Fruit fly (Drosophila melanogaster) whole organism, embryonic: ENCODE results near the gene Ugt35D1.

Source experiments
- CG10147 ChIP-seq: fragments of 200-800 bp; sonication (Bioruptor generic); optimal IDR thresholded peaks from 2 replicates; lab custom pipeline; 2019; ENCODE audit warnings: missing biosample characterization, mild to moderate bottlenecking, missing genetic modification characterization, moderate library complexity
- CG10565 ChIP-seq: fragments of 200-800 bp; sonication (Bioruptor generic); optimal IDR thresholded peaks from 3 replicates; lab custom pipeline; 2016; ENCODE audit warnings: missing biosample characterization, mild to moderate bottlenecking, missing genetic modification characterization
- CG11085 ChIP-seq: fragments of 200-800 bp; sonication (Bioruptor generic); IDR thresholded peaks from 2 replicates; pipeline ENCODE4 v1.3.6; 2022; ENCODE audit warnings: missing biosample characterization, missing genetic modification characterization
- CG11456 ChIP-seq: fragments of 200-800 bp; sonication (Bioruptor generic); IDR thresholded peaks from 3 replicates; pipeline ENCODE4 v1.3.6; 2022; ENCODE audit warnings: missing biosample characterization, missing genetic modification characterization
- CG11504 ChIP-seq: fragments of 200-800 bp; sonication (Bioruptor generic); optimal IDR thresholded peaks from 3 replicates; lab custom pipeline; 2019; ENCODE audit warnings: missing biosample characterization, mild to moderate bottlenecking, missing genetic modification characterization, moderate library complexity
- CG12299 ChIP-seq: fragments of 200-800 bp; sonication (Bioruptor generic); optimal IDR thresholded peaks from 2 replicates; lab custom pipeline; 2018; ENCODE audit warnings: missing biosample characterization, mild to moderate bottlenecking, missing genetic modification characterization
- CG12769 ChIP-seq: fragments of 200-800 bp; sonication (Bioruptor generic); optimal IDR thresholded peaks from 2 replicates; lab custom pipeline; 2019; ENCODE audit warnings: missing biosample characterization, mild to moderate bottlenecking, missing genetic modification characterization, moderate library complexity
- CG13424 ChIP-seq: fragments of 200-800 bp; sonication (Bioruptor generic); optimal IDR thresholded peaks from 2 replicates; lab custom pipeline; 2019; ENCODE audit warnings: missing biosample characterization, mild to moderate bottlenecking, missing genetic modification characterization, moderate library complexity
- CG13775 ChIP-seq: fragments of 200-800 bp; sonication (Bioruptor generic); optimal IDR thresholded peaks from 3 replicates; lab custom pipeline; 2017; ENCODE audit warnings: missing biosample characterization, mild to moderate bottlenecking, missing genetic modification characterization
- CG15514 ChIP-seq: fragments of 200-800 bp; sonication (Bioruptor generic); optimal IDR thresholded peaks from 3 replicates; lab custom pipeline; 2017; ENCODE audit warnings: missing biosample characterization, missing genetic modification characterization, mild to moderate bottlenecking, moderate library complexity, missing genetic modification reagents
- CG2120 ChIP-seq: fragments of 200-800 bp; sonication (Bioruptor generic); optimal IDR thresholded peaks from 3 replicates; lab custom pipeline; 2016; ENCODE audit warnings: missing biosample characterization, missing genetic modification characterization
- CG2678 ChIP-seq: fragments of 200-800 bp; sonication (Bioruptor generic); optimal IDR thresholded peaks from 3 replicates; lab custom pipeline; 2019; ENCODE audit warnings: missing biosample characterization, mild to moderate bottlenecking, missing genetic modification characterization, moderate library complexity
- CG3407 ChIP-seq: fragments of 200-800 bp; sonication (Bioruptor generic); optimal IDR thresholded peaks from 2 replicates; lab custom pipeline; 2018; ENCODE audit warnings: missing biosample characterization, mild to moderate bottlenecking, missing genetic modification characterization
- CG34376 ChIP-seq: fragments of 200-800 bp; sonication (Bioruptor generic); optimal IDR thresholded peaks from 2 replicates; lab custom pipeline; 2018; ENCODE audit warnings: missing biosample characterization, mild to moderate bottlenecking, missing genetic modification characterization
- CG3838 ChIP-seq: fragments of 200-800 bp; sonication (Bioruptor generic); optimal IDR thresholded peaks from 3 replicates; lab custom pipeline; 2016; ENCODE audit warnings: missing biosample characterization, missing genetic modification characterization
- CG3847 ChIP-seq: fragments of 200-800 bp; sonication (Bioruptor generic); IDR thresholded peaks from 2 replicates; pipeline ENCODE4 v1.3.6; 2022; ENCODE audit warnings: missing biosample characterization, missing genetic modification characterization
- CG4404 ChIP-seq: fragments of 200-800 bp; sonication (Bioruptor generic); IDR thresholded peaks from 2 replicates; pipeline ENCODE4 v1.3.6; 2022; ENCODE audit warnings: missing biosample characterization, missing genetic modification characterization
- CG6654 ChIP-seq: fragments of 200-800 bp; sonication (Bioruptor generic); optimal IDR thresholded peaks from 2 replicates; lab custom pipeline; 2017; ENCODE audit warnings: missing biosample characterization, mild to moderate bottlenecking, missing genetic modification characterization
- CG6689 ChIP-seq: fragments of 200-800 bp; sonication (Bioruptor generic); IDR thresholded peaks from 2 replicates; pipeline ENCODE4 v1.3.6; 2022; ENCODE audit warnings: missing biosample characterization, missing genetic modification characterization
- CG6854 ChIP-seq: fragments of 200-800 bp; sonication (Bioruptor generic); optimal IDR thresholded peaks from 3 replicates; lab custom pipeline; 2017; ENCODE audit warnings: missing biosample characterization, mild to moderate bottlenecking, missing genetic modification characterization
- CG9727 ChIP-seq: fragments of 200-800 bp; sonication (Bioruptor generic); optimal IDR thresholded peaks from 3 replicates; lab custom pipeline; 2017; ENCODE audit warnings: missing biosample characterization, mild to moderate bottlenecking, missing genetic modification characterization
- CHES-1-like ChIP-seq: fragments of 200-800 bp; sonication (Bioruptor generic); optimal IDR thresholded peaks from 2 replicates; lab custom pipeline; 2016; ENCODE audit warnings: missing biosample characterization, missing genetic modification characterization
- CoRest ChIP-seq: fragments of 200-800 bp; sonication (Bioruptor generic); optimal IDR thresholded peaks from 3 replicates; lab custom pipeline; 2018; ENCODE audit warnings: missing biosample characterization, mild to moderate bottlenecking, missing genetic modification characterization, moderate library complexity
- Dad ChIP-seq: fragments of 200-800 bp; sonication (Bioruptor generic); optimal IDR thresholded peaks from 3 replicates; lab custom pipeline; 2016; ENCODE audit warnings: missing biosample characterization, missing genetic modification characterization
- Dbx ChIP-seq: fragments of 200-800 bp; sonication (Bioruptor generic); IDR thresholded peaks from 3 replicates; pipeline ENCODE4 v1.3.6; 2022; ENCODE audit warnings: missing biosample characterization, missing genetic modification characterization
- Dfd ChIP-seq, 2 experiments: fragments of >200 bp; optimal IDR thresholded peaks; 2 replicates each; lab custom pipeline; 2017; ENCODE audit warnings: missing biosample characterization in 2 of 2, missing genetic modification characterization in 2 of 2
- E2f1 ChIP-seq: fragments of 200-800 bp; sonication (Bioruptor generic); IDR thresholded peaks from 2 replicates; pipeline ENCODE4 v1.3.6; 2022; ENCODE audit warnings: missing biosample characterization, missing genetic modification characterization
- Hand ChIP-seq: fragments of 200-800 bp; sonication (Bioruptor generic); optimal IDR thresholded peaks from 2 replicates; lab custom pipeline; 2017; ENCODE audit warnings: mild to moderate bottlenecking, missing biosample characterization, missing genetic modification reagents, missing genetic modification characterization
- MBD-R2 ChIP-seq: fragments of 200-800 bp; sonication (Bioruptor generic); IDR thresholded peaks from 2 replicates; pipeline ENCODE4 v1.3.6; 2022; ENCODE audit warnings: missing biosample characterization, missing genetic modification characterization
- Med ChIP-seq: fragments of 200-800 bp; sonication (Bioruptor generic); peaks from one replicate; lab custom pipeline; 2016; ENCODE audit warnings: missing biosample characterization, missing genetic modification characterization, mild to moderate bottlenecking, inconsistent platforms, moderate library complexity
- Nf-YB ChIP-seq: fragments of 200-800 bp; sonication (Bioruptor generic); optimal IDR thresholded peaks from 3 replicates; lab custom pipeline; 2019; ENCODE audit warnings: missing biosample characterization, mild to moderate bottlenecking, missing genetic modification characterization, moderate library complexity
- PHDP ChIP-seq: fragments of 200-800 bp; sonication (Bioruptor generic); optimal IDR thresholded peaks from 3 replicates; lab custom pipeline; 2018; ENCODE audit warnings: missing biosample characterization, mild to moderate bottlenecking, missing genetic modification characterization, moderate library complexity
- Ptx1 ChIP-seq: fragments of 200-800 bp; sonication (Bioruptor generic); IDR thresholded peaks from 2 replicates; pipeline ENCODE4 v1.3.6; 2022; ENCODE audit warnings: missing biosample characterization, missing genetic modification characterization
- Xbp1 ChIP-seq: fragments of 200-800 bp; sonication (Bioruptor generic); optimal IDR thresholded peaks from 3 replicates; lab custom pipeline; 2016; ENCODE audit warnings: missing biosample characterization, mild to moderate bottlenecking, missing genetic modification characterization
- cwo ChIP-seq: fragments of 200-800 bp; sonication (Bioruptor generic); optimal IDR thresholded peaks from 3 replicates; lab custom pipeline; 2017; ENCODE audit warnings: missing biosample characterization, missing genetic modification characterization, mild to moderate bottlenecking, moderate library complexity, missing genetic modification reagents
- dysf ChIP-seq: fragments of 200-800 bp; sonication (Bioruptor generic); IDR thresholded peaks from 3 replicates; pipeline ENCODE4 v1.3.6; 2022; ENCODE audit warnings: missing biosample characterization, missing genetic modification characterization
- grn ChIP-seq: fragments of 200-800 bp; sonication (Bioruptor generic); optimal IDR thresholded peaks from 3 replicates; lab custom pipeline; 2017; ENCODE audit warnings: missing biosample characterization, missing genetic modification characterization
- hth ChIP-seq: fragments of >200 bp; optimal IDR thresholded peaks from 2 replicates; lab custom pipeline; 2017; ENCODE audit warnings: inconsistent platforms
- kah ChIP-seq: fragments of 200-800 bp; sonication (Bioruptor generic); optimal IDR thresholded peaks from 2 replicates; lab custom pipeline; 2018; ENCODE audit warnings: missing biosample characterization, mild to moderate bottlenecking, missing genetic modification characterization
- nerfin-2 ChIP-seq: fragments of 200-800 bp; sonication (Bioruptor generic); IDR thresholded peaks from 2 replicates; pipeline ENCODE4 v1.3.6; 2022; ENCODE audit warnings: missing biosample characterization, missing genetic modification characterization; ENCODE audit not compliant: partially characterized antibody
- ranshi ChIP-seq: fragments of 200-800 bp; sonication (Bioruptor generic); IDR thresholded peaks from 2 replicates; pipeline ENCODE4 v1.3.6; 2022; ENCODE audit warnings: missing biosample characterization, missing genetic modification characterization
- row ChIP-seq: fragments of 200-800 bp; sonication (Bioruptor generic); IDR thresholded peaks from 3 replicates; pipeline ENCODE4 v1.3.6; 2022; ENCODE audit warnings: missing biosample characterization, missing genetic modification characterization
- scrt ChIP-seq: fragments of 200-800 bp; sonication (Bioruptor generic); optimal IDR thresholded peaks from 2 replicates; lab custom pipeline; 2018; ENCODE audit warnings: missing biosample characterization, mild to moderate bottlenecking, missing genetic modification characterization, moderate library complexity
- sim ChIP-seq: fragments of 200-800 bp; sonication (Bioruptor generic); IDR thresholded peaks from 2 replicates; pipeline ENCODE4 v1.3.6; 2022; ENCODE audit warnings: missing biosample characterization, missing genetic modification characterization
- slbo ChIP-seq: fragments of 200-800 bp; sonication (Bioruptor generic); IDR thresholded peaks from 2 replicates; pipeline ENCODE4 v1.3.6; 2022; ENCODE audit warnings: missing biosample characterization, missing genetic modification characterization
- tna ChIP-seq: fragments of 200-800 bp; sonication (Bioruptor generic); IDR thresholded peaks from 2 replicates; pipeline ENCODE4 v1.3.6; 2022; ENCODE audit warnings: missing biosample characterization, missing genetic modification characterization; ENCODE audit not compliant: partially characterized antibody
- unpg ChIP-seq: fragments of 200-800 bp; sonication (Bioruptor generic); optimal IDR thresholded peaks from 3 replicates; lab custom pipeline; 2018; ENCODE audit warnings: missing biosample characterization, mild to moderate bottlenecking, missing genetic modification characterization, moderate library complexity
- vfl ChIP-seq: fragments of 200-800 bp; sonication (Bioruptor generic); optimal IDR thresholded peaks from 2 replicates; lab custom pipeline; 2016; ENCODE audit warnings: missing biosample characterization, missing genetic modification characterization
- wor ChIP-seq: fragments of 200-800 bp; sonication (Bioruptor generic); IDR thresholded peaks from 2 replicates; pipeline ENCODE4 v1.3.6; 2022; ENCODE audit warnings: missing biosample characterization, missing genetic modification characterization
- zen2 ChIP-seq: fragments of 200-800 bp; sonication (Bioruptor generic); IDR thresholded peaks from 3 replicates; pipeline ENCODE4 v1.3.6; 2022; ENCODE audit warnings: missing biosample characterization, missing genetic modification characterization; ENCODE audit not compliant: partially characterized antibody

Gene Ugt35D1

dm6 chr3R:31369054-31369453 is 26.1 kb downstream of the Ugt35D1 start (continued):
- peak; percentile 62 for TF ChIP-seq Med
- no peak for TF ChIP-seq hth
- TF ChIP-seq CG6854 (GFP tag; lab: Kevin White, UChicago): peak; percentile 10
- peak; percentile 2 for TF ChIP-seq CG15514 (GFP tag; lab: Kevin White, UChicago)
- TF ChIP-seq row: 0 out of 3 replicates have a peak, but pooled peaks have one; percentile 21
- no peak for TF ChIP-seq nerfin-2
- TF ChIP-seq Dfd (GFP tag; optimal IDR thresholded peaks at IDR 0.05; lab: Kevin White, UChicago): no peak
- peak; percentile 35 for TF ChIP-seq CG11504
- TF ChIP-seq ranshi (GFP tag; lab: Robert Waterston, UW): 0 out of 2 replicates have a peak, but pooled peaks have one; percentile 8
- TF ChIP-seq CG10147 (GFP tag; lab: Kevin White, UChicago): peak; percentile 21
- peak; percentile 29 for TF ChIP-seq CG2120
- TF ChIP-seq Ptx1 (GFP tag; lab: Robert Waterston, UW): 0 out of 2 replicates have a peak, but pooled peaks have one; percentile 8
- peak; percentile 30; the same call in 1 of the 2 replicates for TF ChIP-seq slbo (GFP tag; lab: Robert Waterston, UW)
- TF ChIP-seq grn (GFP tag; lab: Kevin White, UChicago): peak; percentile 6
- peak; percentile 47 for TF ChIP-seq CG9727 (GFP tag; lab: Kevin White, UChicago)
- no peak for TF ChIP-seq Dbx (GFP tag; lab: Robert Waterston, UW)
- no peak for TF ChIP-seq wor (GFP tag; lab: Robert Waterston, UW)

dm6 chr3R:31363615-31364014 is 31.5 kb downstream of the Ugt35D1 start:
- TF ChIP-seq sim (GFP tag; lab: Robert Waterston, UW) (no peak), CG6654 (GFP tag; lab: Kevin White, UChicago) (no peak), Hand (GFP tag; lab: Kevin White, UChicago) (peak; percentile 50), CG3407 (GFP tag; lab: Kevin White, UChicago) (no peak), CG10565 (GFP tag; lab: Kevin White, UChicago) (no peak), CG11456 (GFP tag; lab: Robert Waterston, UW) (no peak), PHDP (tag; lab: Kevin White, UChicago) (no peak), unpg (peak; percentile 26), CG3847 (GFP tag; lab: Robert Waterston, UW) (peak; percentile 21; the same call in 1 of the 2 replicates), CG4404 (GFP tag; lab: Robert Waterston, UW) (no peak), zen2 (GFP tag; lab: Robert Waterston, UW) (no peak), CG3838 (no peak), Xbp1 (peak; percentile 22), CG34376 (GFP tag; lab: Kevin White, UChicago) (no peak), CG2678 (tag; lab: Kevin White, UChicago) (peak; percentile 51), CHES-1-like (GFP tag; lab: Kevin White, UChicago) (no peak), slbo (GFP tag; lab: Robert Waterston, UW) (peak; percentile 28; the same call in 1 of the 2 replicates), tna (GFP tag; lab: Robert Waterston, UW) (no peak), CG11085 (GFP tag; lab: Robert Waterston, UW) (0 out of 2 replicates have a peak, but pooled peaks have one; percentile 13), MBD-R2 (peak; percentile 19; the same call in 1 of the 2 replicates), Nf-YB (GFP tag; lab: Kevin White, UChicago) (no peak), dysf (GFP tag; lab: Robert Waterston, UW) (peak; percentile 41; the same call in 1 of the 3 replicates), cwo (GFP tag; lab: Kevin White, UChicago) (peak; percentile 47), scrt (GFP tag; lab: Kevin White, UChicago) (peak; percentile 6), CG13424 (peak; percentile 26), CoRest (tag; lab: Kevin White, UChicago) (peak; percentile 10), CG12299 (tag; lab: Kevin White, UChicago) (no peak), CG6689 (GFP tag; lab: Robert Waterston, UW) (0 out of 2 replicates have a peak, but pooled peaks have one; percentile 11), Dad (GFP tag; lab: Kevin White, UChicago) (no peak), CG12769 (tag; lab: Kevin White, UChicago) (no peak), CG13775 (no peak), vfl (no peak), E2f1 (GFP tag; lab: Robert Waterston, UW) (0 out of 2 replicates have a peak, but pooled peaks have one; percentile 11), wor (GFP tag; lab: Robert Waterston, UW) (no peak), kah (GFP tag; lab: Kevin White, UChicago) (no peak)
